Fruit fly (Drosophila melanogaster) whole organism, embryonic: ENCODE results near the gene iav.
A peak's percentile ranks its signal among the peaks of the same experiment; 100 is the strongest.

Source experiments
- Ada2b ChIP-seq: fragments of 200-800 bp; sonication (Bioruptor generic); IDR thresholded peaks from 2 replicates; pipeline ENCODE4 v1.3.6; 2022; ENCODE audit warnings: missing biosample characterization, missing genetic modification characterization
- Asciz ChIP-seq: fragments of 200-800 bp; sonication (Bioruptor generic); optimal IDR thresholded peaks from 2 replicates; lab custom pipeline; 2017; ENCODE audit warnings: missing biosample characterization, mild to moderate bottlenecking, missing genetic modification characterization, missing genetic modification reagents
- CG10654 ChIP-seq: fragments of 200-800 bp; sonication (Bioruptor generic); optimal IDR thresholded peaks from 2 replicates; lab custom pipeline; 2016; ENCODE audit warnings: missing biosample characterization, missing genetic modification characterization
- CG11093 ChIP-seq: fragments of 200-800 bp; sonication (Bioruptor generic); IDR thresholded peaks from 3 replicates; pipeline ENCODE4 v1.3.6; 2022; ENCODE audit warnings: missing biosample characterization, missing genetic modification characterization
- CG11247 ChIP-seq: fragments of 200-800 bp; sonication (Bioruptor generic); IDR thresholded peaks from 2 replicates; pipeline ENCODE4 v1.3.6; 2022; ENCODE audit warnings: missing biosample characterization, missing genetic modification characterization
- CG12236 ChIP-seq: fragments of 200-800 bp; sonication (Bioruptor generic); optimal IDR thresholded peaks from 2 replicates; lab custom pipeline; 2016; ENCODE audit warnings: missing biosample characterization, missing genetic modification characterization
- CG12942 ChIP-seq: fragments of 200-800 bp; sonication (Bioruptor generic); optimal IDR thresholded peaks from 3 replicates; lab custom pipeline; 2016; ENCODE audit warnings: missing biosample characterization, missing genetic modification characterization
- CG1529 ChIP-seq: fragments of 200-800 bp; sonication (Bioruptor generic); optimal IDR thresholded peaks from 3 replicates; lab custom pipeline; 2018; ENCODE audit warnings: missing biosample characterization, missing genetic modification characterization
- CG15601 ChIP-seq: fragments of 200-800 bp; sonication (Bioruptor generic); optimal IDR thresholded peaks from 3 replicates; lab custom pipeline; 2019; ENCODE audit warnings: missing biosample characterization, mild to moderate bottlenecking, missing genetic modification characterization, moderate library complexity
- CG16779 ChIP-seq: fragments of 200-800 bp; sonication (Bioruptor generic); IDR thresholded peaks from 2 replicates; pipeline ENCODE4 v1.3.6; 2022; ENCODE audit warnings: missing biosample characterization, missing genetic modification characterization
- CG18011 ChIP-seq: fragments of 200-800 bp; sonication (Bioruptor generic); optimal IDR thresholded peaks from 2 replicates; lab custom pipeline; 2017; ENCODE audit warnings: missing biosample characterization, missing genetic modification characterization, mild to moderate bottlenecking, moderate library complexity, missing genotype
- CG1832 ChIP-seq: fragments of 200-800 bp; sonication (Bioruptor generic); optimal IDR thresholded peaks from 2 replicates; lab custom pipeline; 2017; ENCODE audit warnings: missing biosample characterization, mild to moderate bottlenecking, missing genetic modification characterization, inconsistent platforms
- CG18476 ChIP-seq: fragments of 200-800 bp; sonication (Bioruptor generic); optimal IDR thresholded peaks from 2 replicates; lab custom pipeline; 2016; ENCODE audit warnings: missing biosample characterization, mild to moderate bottlenecking, missing genetic modification characterization
- CG2678 ChIP-seq: fragments of 200-800 bp; sonication (Bioruptor generic); optimal IDR thresholded peaks from 3 replicates; lab custom pipeline; 2019; ENCODE audit warnings: missing biosample characterization, mild to moderate bottlenecking, missing genetic modification characterization, moderate library complexity
- CG2875 ChIP-seq: fragments of 200-800 bp; sonication (Bioruptor generic); optimal IDR thresholded peaks from 2 replicates; lab custom pipeline; 2017; ENCODE audit warnings: missing biosample characterization, mild to moderate bottlenecking, missing genetic modification characterization, missing genetic modification reagents
- CG3163 ChIP-seq: fragments of 200-800 bp; sonication (Bioruptor generic); optimal IDR thresholded peaks from 3 replicates; lab custom pipeline; 2016; ENCODE audit warnings: missing biosample characterization, missing genetic modification characterization
- CG4730 ChIP-seq: fragments of 200-800 bp; sonication (Bioruptor generic); IDR thresholded peaks from 2 replicates; pipeline ENCODE4 v1.3.6; 2022; ENCODE audit warnings: missing biosample characterization, missing genetic modification characterization
- CG6272 ChIP-seq: fragments of 200-800 bp; sonication (Bioruptor generic); IDR thresholded peaks from 2 replicates; pipeline ENCODE4 v1.3.6; 2022; ENCODE audit warnings: missing biosample characterization, missing genetic modification characterization
- CG7745 ChIP-seq: fragments of 200-800 bp; sonication (Bioruptor generic); optimal IDR thresholded peaks from 2 replicates; lab custom pipeline; 2018; ENCODE audit warnings: missing biosample characterization, mild to moderate bottlenecking, missing genetic modification characterization, moderate library complexity
- CG7786 ChIP-seq: fragments of 200-800 bp; sonication (Bioruptor generic); optimal IDR thresholded peaks from 2 replicates; lab custom pipeline; 2016; ENCODE audit warnings: missing biosample characterization, missing genetic modification characterization
- CG8944 ChIP-seq: fragments of 200-800 bp; sonication (Bioruptor generic); optimal IDR thresholded peaks from 3 replicates; lab custom pipeline; 2016; ENCODE audit warnings: missing biosample characterization, missing genetic modification characterization
- CG9437 ChIP-seq: fragments of 200-800 bp; sonication (Bioruptor generic); optimal IDR thresholded peaks from 2 replicates; lab custom pipeline; 2018; ENCODE audit warnings: missing biosample characterization, mild to moderate bottlenecking, missing genetic modification characterization
- CG9797 ChIP-seq: fragments of 200-800 bp; sonication (Bioruptor generic); optimal IDR thresholded peaks from 3 replicates; lab custom pipeline; 2018; ENCODE audit warnings: missing biosample characterization, mild to moderate bottlenecking, missing genetic modification characterization
- Chrac-16 ChIP-seq: fragments of 200-800 bp; sonication (Bioruptor generic); optimal IDR thresholded peaks from 3 replicates; lab custom pipeline; 2016; ENCODE audit warnings: missing biosample characterization, missing genetic modification characterization
- Dad ChIP-seq: fragments of 200-800 bp; sonication (Bioruptor generic); optimal IDR thresholded peaks from 3 replicates; lab custom pipeline; 2016; ENCODE audit warnings: missing biosample characterization, missing genetic modification characterization
- Dfd ChIP-seq, 2 experiments: fragments of >200 bp; optimal IDR thresholded peaks; 2 replicates each; lab custom pipeline; 2017; ENCODE audit warnings: missing biosample characterization in 2 of 2, missing genetic modification characterization in 2 of 2
- Elba2 ChIP-seq: fragments of 200-800 bp; sonication (Bioruptor generic); optimal IDR thresholded peaks from 3 replicates; lab custom pipeline; 2016; ENCODE audit warnings: missing biosample characterization, missing genetic modification characterization
- GATAe ChIP-seq: fragments of 200-800 bp; sonication (Bioruptor generic); conservative IDR thresholded peaks from 2 replicates; pipeline ENCODE4 v1.3.6; 2022; ENCODE audit warnings: missing biosample characterization, missing genetic modification characterization
- Neu2 ChIP-seq: fragments of 200-800 bp; sonication (Bioruptor generic); optimal IDR thresholded peaks from 3 replicates; lab custom pipeline; 2016; ENCODE audit warnings: missing biosample characterization, missing genetic modification characterization, borderline replicate concordance
- Nf-YA ChIP-seq: fragments of 200-800 bp; sonication (Bioruptor generic); IDR thresholded peaks from 2 replicates; pipeline ENCODE4 v1.3.6; 2022; ENCODE audit warnings: missing biosample characterization, missing genetic modification characterization
- NfI ChIP-seq: fragments of 200-800 bp; sonication (Bioruptor generic); optimal IDR thresholded peaks from 3 replicates; lab custom pipeline; 2018; ENCODE audit warnings: missing biosample characterization, mild to moderate bottlenecking, missing genetic modification characterization, moderate library complexity
- Opbp ChIP-seq: fragments of 200-800 bp; sonication (Bioruptor generic); IDR thresholded peaks from 3 replicates; pipeline ENCODE4 v1.3.6; 2022; ENCODE audit warnings: missing biosample characterization, missing genetic modification characterization; ENCODE audit not compliant: partially characterized antibody
- Scr ChIP-seq: fragments of 200-800 bp; sonication (Bioruptor generic); IDR thresholded peaks from 2 replicates; pipeline ENCODE4 v1.3.6; 2022; ENCODE audit warnings: missing biosample characterization, missing genetic modification characterization; ENCODE audit not compliant: partially characterized antibody
- Six4 ChIP-seq: fragments of 200-800 bp; sonication (Bioruptor generic); optimal IDR thresholded peaks from 2 replicates; lab custom pipeline; 2016; ENCODE audit warnings: missing biosample characterization, missing genetic modification characterization
- abd-A ChIP-seq: fragments of 200-800 bp; sonication (Bioruptor generic); optimal IDR thresholded peaks from 3 replicates; lab custom pipeline; 2019; ENCODE audit warnings: missing biosample characterization, mild to moderate bottlenecking, missing genetic modification characterization, moderate library complexity
- az2 ChIP-seq: fragments of 200-800 bp; sonication (Bioruptor generic); optimal IDR thresholded peaks from 3 replicates; lab custom pipeline; 2016; ENCODE audit warnings: missing biosample characterization, missing genetic modification characterization
- bbx ChIP-seq: fragments of 200-800 bp; sonication (Bioruptor generic); IDR thresholded peaks from 2 replicates; pipeline ENCODE4 v1.3.6; 2022; ENCODE audit warnings: missing biosample characterization, missing genetic modification characterization; ENCODE audit not compliant: partially characterized antibody
- crp ChIP-seq, 2 experiments: fragments of 200-800 bp; sonication (Bioruptor generic); optimal IDR thresholded peaks; 2 replicates in 1 of 2; 3 replicates in 1 of 2; lab custom pipeline; 2017; ENCODE audit warnings: missing biosample characterization in 2 of 2, missing genetic modification characterization in 2 of 2, mild to moderate bottlenecking in 1 of 2, moderate library complexity in 1 of 2
- gfzf ChIP-seq: fragments of 200-800 bp; sonication (Bioruptor generic); optimal IDR thresholded peaks from 2 replicates; lab custom pipeline; 2016; ENCODE audit warnings: missing biosample characterization, mild to moderate bottlenecking, missing genetic modification characterization, moderate library complexity
- klu ChIP-seq: fragments of 200-800 bp; sonication (Bioruptor generic); IDR thresholded peaks from 2 replicates; pipeline ENCODE4 v1.3.6; 2022; ENCODE audit warnings: missing biosample characterization, missing genetic modification characterization
- nom ChIP-seq: fragments of 200-800 bp; sonication (Bioruptor generic); optimal IDR thresholded peaks from 2 replicates; lab custom pipeline; 2017; ENCODE audit warnings: missing biosample characterization, missing genetic modification characterization, mild to moderate bottlenecking, moderate library complexity, missing genetic modification reagents
- p53 ChIP-seq: fragments of 200-800 bp; sonication (Bioruptor generic); optimal IDR thresholded peaks from 2 replicates; lab custom pipeline; 2016; ENCODE audit warnings: missing biosample characterization, missing genetic modification characterization
- pfk ChIP-seq: fragments of 200-800 bp; sonication (Bioruptor generic); optimal IDR thresholded peaks from 2 replicates; lab custom pipeline; 2018; ENCODE audit warnings: missing biosample characterization, mild to moderate bottlenecking, missing genetic modification characterization, moderate library complexity
- ranshi ChIP-seq: fragments of 200-800 bp; sonication (Bioruptor generic); IDR thresholded peaks from 2 replicates; pipeline ENCODE4 v1.3.6; 2022; ENCODE audit warnings: missing biosample characterization, missing genetic modification characterization
- seq ChIP-seq: fragments of 200-800 bp; sonication (Bioruptor generic); IDR thresholded peaks from 2 replicates; pipeline ENCODE4 v1.3.6; 2022; ENCODE audit warnings: missing biosample characterization, missing genetic modification characterization
- tap ChIP-seq: fragments of 200-800 bp; optimal IDR thresholded peaks from 3 replicates; lab custom pipeline; 2019; ENCODE audit warnings: missing biosample characterization, mild to moderate bottlenecking, missing genetic modification characterization, moderate library complexity
- tio ChIP-seq: fragments of 200-800 bp; sonication (Bioruptor generic); optimal IDR thresholded peaks from 2 replicates; lab custom pipeline; 2017; ENCODE audit warnings: missing biosample characterization, missing genetic modification characterization, inconsistent platforms
- vnd ChIP-seq: fragments of 200-800 bp; sonication (Bioruptor generic); IDR thresholded peaks from 3 replicates; pipeline ENCODE4 v1.3.6; 2022; ENCODE audit warnings: missing biosample characterization, missing genetic modification characterization; ENCODE audit not compliant: partially characterized antibody

iav gene

dm6 chrX:6855366-6856200, 41.8 kb downstream of the iav start (continued):
- TF ChIP-seq Elba2 (no peak), tio (peak; percentile 89), tap (tag; lab: Kevin White, UChicago) (peak; percentile 72), CG2875 (GFP tag; lab: Kevin White, UChicago) (peak; percentile 85), Dad (GFP tag; lab: Kevin White, UChicago) (peak; percentile 54), CG1529 (GFP tag; lab: Kevin White, UChicago) (peak; percentile 89), ranshi (GFP tag; lab: Robert Waterston, UW) (peak; percentile 44; the same call in 1 of the 2 replicates), Chrac-16 (GFP tag; lab: Kevin White, UChicago) (peak; percentile 76), nom (GFP tag; lab: Kevin White, UChicago) (peak; percentile 85), CG18011 (GFP tag; lab: Kevin White, UChicago) (peak; percentile 50), gfzf (no peak), abd-A (peak; percentile 93), p53 (GFP tag; lab: Kevin White, UChicago) (no peak), CG11247 (0 out of 2 replicates have a peak, but pooled peaks have one; percentile 6), NfI (GFP tag; lab: Kevin White, UChicago) (peak; percentile 89), Dfd (GFP tag; optimal IDR thresholded peaks at IDR 0.05; lab: Kevin White, UChicago) (no peak), CG18476 (GFP tag; lab: Kevin White, UChicago) (peak; percentile 70), CG7745 (no peak), Nf-YA (no peak), Asciz (peak; percentile 82), Neu2 (GFP tag; lab: Kevin White, UChicago) (no peak), CG4730 (GFP tag; lab: Robert Waterston, UW) (peak; percentile 48; the same call in 1 of the 2 replicates), klu (GFP tag; lab: Robert Waterston, UW) (no peak), pfk (GFP tag; lab: Kevin White, UChicago) (peak; percentile 43), CG10654 (GFP tag; lab: Kevin White, UChicago) (peak; percentile 29), GATAe (GFP tag; lab: Robert Waterston, UW) (no peak), CG6272 (GFP tag; lab: Robert Waterston, UW) (0 out of 2 replicates have a peak, but pooled peaks have one; percentile 14), CG11093 (GFP tag; lab: Robert Waterston, UW) (peak; percentile 71), CG12236 (peak; percentile 67), Scr (GFP tag; lab: Robert Waterston, UW) (no peak), CG1832 (GFP tag; lab: Kevin White, UChicago) (peak; percentile 60), Ada2b (peak; percentile 53), CG3163 (GFP tag; lab: Kevin White, UChicago) (peak; percentile 3), CG8944 (GFP tag; lab: Kevin White, UChicago) (peak; percentile 67), CG16779 (no peak), Six4 (GFP tag; lab: Kevin White, UChicago) (peak; percentile 27), CG2678 (tag; lab: Kevin White, UChicago) (peak; percentile 94), crp (GFP tag; optimal IDR thresholded peaks at IDR 0.05; lab: Kevin White, UChicago) (peak in 1 of 2 experiments; percentile 51), CG9437 (peak; percentile 91), az2 (GFP tag; lab: Kevin White, UChicago) (peak; percentile 90), vnd (GFP tag; lab: Robert Waterston, UW) (no peak), CG12942 (GFP tag; lab: Kevin White, UChicago) (peak; percentile 74), CG15601 (peak; percentile 92), seq (GFP tag; lab: Robert Waterston, UW) (peak; percentile 88), CG9797 (GFP tag; lab: Kevin White, UChicago) (no peak), CG7786 (GFP tag; lab: Kevin White, UChicago) (peak; percentile 75), bbx (GFP tag; lab: Robert Waterston, UW) (no peak), Opbp (no peak)
